Fruit fly (Drosophila melanogaster) whole organism, embryonic: Measurements from ENCODE around the gene mRpS11.

ENCODE experiments used
- Abd-B ChIP-seq: fragments of 200-800 bp; sonication (Bioruptor generic); optimal IDR thresholded peaks from 2 replicates; lab custom pipeline; 2018; ENCODE audit warnings: missing biosample characterization, mild to moderate bottlenecking, missing genetic modification characterization, moderate library complexity
- CG10321 ChIP-seq: fragments of 200-800 bp; sonication (Bioruptor generic); IDR thresholded peaks from 2 replicates; pipeline ENCODE4 v1.3.6; 2022; ENCODE audit warnings: missing biosample characterization, missing genetic modification characterization
- CG10431 ChIP-seq: fragments of 200-800 bp; sonication (Bioruptor generic); optimal IDR thresholded peaks from 3 replicates; lab custom pipeline; 2018; ENCODE audit warnings: missing biosample characterization, mild to moderate bottlenecking, missing genetic modification characterization
- CG14014 ChIP-seq: fragments of 200-800 bp; sonication (Bioruptor generic); IDR thresholded peaks from 2 replicates; pipeline ENCODE4 v1.3.6; 2022; ENCODE audit warnings: missing biosample characterization, missing genetic modification characterization
- CG15011 ChIP-seq: fragments of 200-800 bp; sonication (Bioruptor generic); optimal IDR thresholded peaks from 3 replicates; lab custom pipeline; 2018; ENCODE audit warnings: missing biosample characterization, mild to moderate bottlenecking, missing genetic modification characterization
- CG17328 ChIP-seq: fragments of 200-800 bp; sonication (Bioruptor generic); IDR thresholded peaks from 2 replicates; pipeline ENCODE4 v1.3.6; 2022; ENCODE audit warnings: missing biosample characterization, missing genetic modification characterization
- CG18599 ChIP-seq: fragments of 200-800 bp; sonication (Bioruptor generic); optimal IDR thresholded peaks from 3 replicates; lab custom pipeline; 2017; ENCODE audit warnings: missing biosample characterization, missing genetic modification characterization, mild to moderate bottlenecking, moderate library complexity, missing genetic modification reagents
- CG3281 ChIP-seq: fragments of 200-800 bp; sonication (Bioruptor generic); optimal IDR thresholded peaks from 3 replicates; lab custom pipeline; 2017; ENCODE audit warnings: missing biosample characterization, mild to moderate bottlenecking, missing genetic modification characterization
- CG3847 ChIP-seq: fragments of 200-800 bp; sonication (Bioruptor generic); IDR thresholded peaks from 2 replicates; pipeline ENCODE4 v1.3.6; 2022; ENCODE audit warnings: missing biosample characterization, missing genetic modification characterization
- CG4328 ChIP-seq: fragments of 200-800 bp; sonication (Bioruptor generic); optimal IDR thresholded peaks from 3 replicates; lab custom pipeline; 2017; ENCODE audit warnings: missing biosample characterization, missing genetic modification reagents, missing genetic modification characterization
- CG4424 ChIP-seq: fragments of 200-800 bp; sonication (Bioruptor generic); optimal IDR thresholded peaks from 3 replicates; lab custom pipeline; 2016; ENCODE audit warnings: missing biosample characterization, missing genetic modification characterization
- CG6791 ChIP-seq: fragments of 200-800 bp; sonication (Bioruptor generic); IDR thresholded peaks from 3 replicates; pipeline ENCODE4 v1.3.6; 2022; ENCODE audit warnings: missing biosample characterization, missing genetic modification characterization; ENCODE audit not compliant: partially characterized antibody
- CG7963 ChIP-seq: fragments of 200-800 bp; sonication (Bioruptor generic); IDR thresholded peaks from 3 replicates; pipeline ENCODE4 v1.3.6; 2022; ENCODE audit warnings: missing biosample characterization, missing genetic modification characterization; ENCODE audit not compliant: partially characterized antibody
- CG8359 ChIP-seq: fragments of 200-800 bp; sonication (Bioruptor generic); optimal IDR thresholded peaks from 2 replicates; lab custom pipeline; 2017; ENCODE audit warnings: missing biosample characterization, mild to moderate bottlenecking, missing genetic modification characterization, borderline replicate concordance
- Dad ChIP-seq: fragments of 200-800 bp; sonication (Bioruptor generic); optimal IDR thresholded peaks from 3 replicates; lab custom pipeline; 2016; ENCODE audit warnings: missing biosample characterization, missing genetic modification characterization
- GATAe ChIP-seq: fragments of 200-800 bp; sonication (Bioruptor generic); conservative IDR thresholded peaks from 2 replicates; pipeline ENCODE4 v1.3.6; 2022; ENCODE audit warnings: missing biosample characterization, missing genetic modification characterization
- MBD-R2 ChIP-seq: fragments of 200-800 bp; sonication (Bioruptor generic); IDR thresholded peaks from 2 replicates; pipeline ENCODE4 v1.3.6; 2022; ENCODE audit warnings: missing biosample characterization, missing genetic modification characterization
- Mes4 ChIP-seq: fragments of 200-800 bp; sonication (Bioruptor generic); optimal IDR thresholded peaks from 2 replicates; lab custom pipeline; 2016; ENCODE audit warnings: missing biosample characterization, missing genetic modification characterization
- Myb ChIP-seq: fragments of 200-800 bp; sonication (Bioruptor generic); optimal IDR thresholded peaks from 2 replicates; lab custom pipeline; 2016; ENCODE audit warnings: missing biosample characterization, missing genetic modification characterization
- NK7.1 ChIP-seq: fragments of 200-800 bp; sonication (Bioruptor generic); optimal IDR thresholded peaks from 3 replicates; lab custom pipeline; 2016; ENCODE audit warnings: missing biosample characterization, missing genetic modification characterization
- Neu2 ChIP-seq: fragments of 200-800 bp; sonication (Bioruptor generic); optimal IDR thresholded peaks from 3 replicates; lab custom pipeline; 2016; ENCODE audit warnings: missing biosample characterization, missing genetic modification characterization, borderline replicate concordance
- Nf-YB ChIP-seq: fragments of 200-800 bp; sonication (Bioruptor generic); optimal IDR thresholded peaks from 3 replicates; lab custom pipeline; 2019; ENCODE audit warnings: missing biosample characterization, mild to moderate bottlenecking, missing genetic modification characterization, moderate library complexity
- NfI ChIP-seq: fragments of 200-800 bp; sonication (Bioruptor generic); optimal IDR thresholded peaks from 3 replicates; lab custom pipeline; 2018; ENCODE audit warnings: missing biosample characterization, mild to moderate bottlenecking, missing genetic modification characterization, moderate library complexity
- Opbp ChIP-seq: fragments of 200-800 bp; sonication (Bioruptor generic); IDR thresholded peaks from 3 replicates; pipeline ENCODE4 v1.3.6; 2022; ENCODE audit warnings: missing biosample characterization, missing genetic modification characterization; ENCODE audit not compliant: partially characterized antibody
- Rx ChIP-seq: fragments of 200-800 bp; sonication (Bioruptor generic); IDR thresholded peaks from 2 replicates; pipeline ENCODE4 v1.3.6; 2022; ENCODE audit warnings: missing biosample characterization, missing genetic modification characterization
- Trl ChIP-seq, 3 experiments: fragments of >200 bp in 2 of 3; fragments of 200-800 bp in 1 of 3; sonication (Bioruptor generic) in 1 of 3; optimal IDR thresholded peaks; 2 replicates in 1 of 3; 3 replicates in 2 of 3; lab custom pipeline; 2016 to 2017; ENCODE audit warnings: missing biosample characterization in 1 of 3, missing genetic modification characterization in 1 of 3
- Vsx1 ChIP-seq: fragments of 200-800 bp; sonication (Bioruptor generic); optimal IDR thresholded peaks from 2 replicates; lab custom pipeline; 2017; ENCODE audit warnings: missing biosample characterization, mild to moderate bottlenecking, missing genetic modification characterization, missing genetic modification reagents
- YL-1 ChIP-seq: fragments of 200-800 bp; sonication (Bioruptor generic); optimal IDR thresholded peaks from 3 replicates; lab custom pipeline; 2017; ENCODE audit warnings: missing biosample characterization, mild to moderate bottlenecking, missing genetic modification characterization
- abd-A ChIP-seq: fragments of 200-800 bp; sonication (Bioruptor generic); optimal IDR thresholded peaks from 3 replicates; lab custom pipeline; 2019; ENCODE audit warnings: missing biosample characterization, mild to moderate bottlenecking, missing genetic modification characterization, moderate library complexity
- cas ChIP-seq: fragments of 200-800 bp; sonication (Bioruptor generic); IDR thresholded peaks from 2 replicates; pipeline ENCODE4 v1.3.6; 2022; ENCODE audit warnings: missing biosample characterization, missing genetic modification characterization
- da ChIP-seq: fragments of 200-800 bp; sonication (Bioruptor generic); optimal IDR thresholded peaks from 2 replicates; lab custom pipeline; 2016; ENCODE audit warnings: missing biosample characterization, missing genetic modification characterization
- emc ChIP-seq: fragments of 200-800 bp; sonication (Bioruptor generic); optimal IDR thresholded peaks from 2 replicates; lab custom pipeline; 2016; ENCODE audit warnings: missing biosample characterization, missing genetic modification characterization
- eve ChIP-seq, 2 experiments: fragments of >200 bp; optimal IDR thresholded peaks; 2 replicates each; lab custom pipeline; 2017; ENCODE audit warnings: missing biosample characterization in 2 of 2, missing genetic modification characterization in 2 of 2
- gem ChIP-seq: fragments of 200-800 bp; sonication (Bioruptor generic); optimal IDR thresholded peaks from 2 replicates; lab custom pipeline; 2019; ENCODE audit warnings: missing biosample characterization, mild to moderate bottlenecking, missing genetic modification characterization, moderate library complexity
- gsb-n ChIP-seq: fragments of 200-800 bp; sonication (Bioruptor generic); optimal IDR thresholded peaks from 3 replicates; lab custom pipeline; 2018; ENCODE audit warnings: missing biosample characterization, mild to moderate bottlenecking, missing genetic modification characterization
- hb ChIP-seq: fragments of 200-800 bp; sonication (Bioruptor generic); IDR thresholded peaks from 3 replicates; pipeline ENCODE4 v1.3.6; 2022; ENCODE audit warnings: missing biosample characterization, missing genetic modification characterization; ENCODE audit not compliant: partially characterized antibody
- insv ChIP-seq, 2 experiments: fragments of 200-800 bp; sonication (Bioruptor generic); optimal IDR thresholded peaks; 3 replicates each; lab custom pipeline; 2016 to 2018; ENCODE audit warnings: missing biosample characterization in 2 of 2, missing genetic modification characterization in 2 of 2
- kay ChIP-seq: fragments of 200-800 bp; sonication (Bioruptor generic); optimal IDR thresholded peaks from 2 replicates; lab custom pipeline; 2016; ENCODE audit warnings: missing biosample characterization, missing genetic modification characterization
- lbe ChIP-seq: fragments of 200-800 bp; sonication (Bioruptor generic); optimal IDR thresholded peaks from 2 replicates; lab custom pipeline; 2016; ENCODE audit warnings: missing biosample characterization, mild to moderate bottlenecking, missing genetic modification characterization
- onecut ChIP-seq: fragments of 200-800 bp; sonication (Bioruptor generic); IDR thresholded peaks from 2 replicates; pipeline ENCODE4 v1.3.6; 2022; ENCODE audit warnings: missing biosample characterization, missing genetic modification characterization
- prd ChIP-seq, 3 experiments: fragments of >200 bp in 2 of 3; fragments of 200-800 bp in 1 of 3; sonication (Bioruptor generic) in 1 of 3; optimal IDR thresholded peaks in 2 of 3; IDR thresholded peaks in 1 of 3; 2 replicates in 2 of 3; 3 replicates in 1 of 3; pipeline versions ENCODE4 v1.3.6 to Lab custom; 2017 to 2022; ENCODE audit warnings: missing biosample characterization in 1 of 3, missing genetic modification characterization in 1 of 3
- pzg ChIP-seq: fragments of 200-800 bp; sonication (Bioruptor generic); optimal IDR thresholded peaks from 3 replicates; lab custom pipeline; 2018; ENCODE audit warnings: missing biosample characterization, mild to moderate bottlenecking, missing genetic modification characterization, moderate library complexity
- repo ChIP-seq: fragments of 200-800 bp; sonication (Bioruptor generic); optimal IDR thresholded peaks from 2 replicates; lab custom pipeline; 2016; ENCODE audit warnings: missing biosample characterization, missing genetic modification characterization
- salm ChIP-seq: fragments of 200-800 bp; sonication (Bioruptor generic); optimal IDR thresholded peaks from 2 replicates; lab custom pipeline; 2018; ENCODE audit warnings: missing biosample characterization, mild to moderate bottlenecking, missing genetic modification characterization
- sob ChIP-seq: fragments of 200-800 bp; sonication (Bioruptor generic); IDR thresholded peaks from 2 replicates; pipeline ENCODE4 v1.3.6; 2022; ENCODE audit warnings: missing biosample characterization, missing genetic modification characterization
- tll ChIP-seq, 2 experiments: fragments of 200-800 bp in 1 of 2; fragments of >200 bp in 1 of 2; sonication (Bioruptor generic) in 1 of 2; optimal IDR thresholded peaks; 2 replicates each; lab custom pipeline; 2017 to 2019; ENCODE audit warnings: missing biosample characterization in 2 of 2, missing genetic modification characterization in 2 of 2, mild to moderate bottlenecking in 1 of 2, moderate library complexity in 1 of 2
- tna ChIP-seq: fragments of 200-800 bp; sonication (Bioruptor generic); IDR thresholded peaks from 2 replicates; pipeline ENCODE4 v1.3.6; 2022; ENCODE audit warnings: missing biosample characterization, missing genetic modification characterization; ENCODE audit not compliant: partially characterized antibody

Gene mRpS11

dm6 chr3R:17065018-17065784 is 7.3 kb upstream of the mRpS11 start (continued):
- TF ChIP-seq CG10431 (GFP tag; lab: Kevin White, UChicago): peak; percentile 83
- peak; percentile 83 for TF ChIP-seq Abd-B (GFP tag; lab: Kevin White, UChicago)
- TF ChIP-seq emc (GFP tag; lab: Kevin White, UChicago): peak; percentile 71
- TF ChIP-seq CG4424 (GFP tag; lab: Kevin White, UChicago): peak; percentile 91
- TF ChIP-seq CG18599 (GFP tag; lab: Kevin White, UChicago): peak; percentile 96
- TF ChIP-seq CG10321: peak; percentile 59
- TF ChIP-seq CG3281 (GFP tag; lab: Kevin White, UChicago): peak; percentile 94
- peak; percentile 96 for TF ChIP-seq Dad (GFP tag; lab: Kevin White, UChicago)
- peak; percentile 82 for TF ChIP-seq Rx (GFP tag; lab: Robert Waterston, UW)
- peak; percentile 68 for TF ChIP-seq YL-1 (GFP tag; lab: Kevin White, UChicago)
- TF ChIP-seq hb (GFP tag; lab: Robert Waterston, UW): no peak
- peak; percentile 71 to 96 for TF ChIP-seq Trl (optimal IDR thresholded peaks at IDR 0.05; lab: Kevin White, UChicago)
- peak; percentile 89 for TF ChIP-seq Trl (GFP tag; optimal IDR thresholded peaks at IDR 0.05; lab: Kevin White, UChicago)
- peak; percentile 79 for TF ChIP-seq CG17328 (GFP tag; lab: Robert Waterston, UW)
- TF ChIP-seq CG6791: no peak
- TF ChIP-seq salm (tag; lab: Kevin White, UChicago): peak; percentile 93
- TF ChIP-seq sob (GFP tag; lab: Robert Waterston, UW): peak; percentile 83
- peak; percentile 93 for TF ChIP-seq NfI (GFP tag; lab: Kevin White, UChicago)
- TF ChIP-seq CG3847 (GFP tag; lab: Robert Waterston, UW): peak; percentile 85
- peak; percentile 80 for TF ChIP-seq CG8359 (GFP tag; lab: Kevin White, UChicago)
- 0 out of 3 replicates have a peak, but pooled peaks have one; percentile 37 for TF ChIP-seq Opbp
- peak; percentile 77 for TF ChIP-seq onecut (GFP tag; lab: Robert Waterston, UW)
- TF ChIP-seq GATAe (GFP tag; lab: Robert Waterston, UW): peak; percentile 71
- TF ChIP-seq NK7.1 (GFP tag; lab: Kevin White, UChicago): peak; percentile 85
- TF ChIP-seq CG14014 (GFP tag; lab: Robert Waterston, UW): peak; percentile 72
- TF ChIP-seq CG15011 (GFP tag; lab: Kevin White, UChicago): peak; percentile 88
- peak; percentile 40 to 58 for TF ChIP-seq insv (GFP tag; optimal IDR thresholded peaks at IDR 0.05; lab: Kevin White, UChicago)
- TF ChIP-seq Nf-YB: peak; percentile 83
- peak; percentile 90 for TF ChIP-seq gsb-n (tag; lab: Kevin White, UChicago)
- peak; percentile 81 for TF ChIP-seq kay (GFP tag; lab: Kevin White, UChicago)
- TF ChIP-seq eve (GFP tag; optimal IDR thresholded peaks at IDR 0.05; lab: Kevin White, UChicago): peak in 1 of 2 experiments; percentile 96
- peak; percentile 50; the same call in 1 of the 2 replicates for TF ChIP-seq MBD-R2
- peak; percentile 55; the same call in 1 of the 2 replicates for TF ChIP-seq cas (GFP tag; lab: Robert Waterston, UW)
- no peak for TF ChIP-seq CG7963 (GFP tag; lab: Robert Waterston, UW)
- no peak for TF ChIP-seq tll (GFP tag; optimal IDR thresholded peaks at IDR 0.05; lab: Kevin White, UChicago)
- TF ChIP-seq abd-A (tag; lab: Kevin White, UChicago): peak; percentile 96
- TF ChIP-seq Mes4 (GFP tag; lab: Kevin White, UChicago): peak; percentile 80
- peak; percentile 56 for TF ChIP-seq Neu2 (GFP tag; lab: Kevin White, UChicago)
- TF ChIP-seq lbe (GFP tag; lab: Kevin White, UChicago): peak; percentile 96
- peak; percentile 76 for TF ChIP-seq Myb (GFP tag; lab: Kevin White, UChicago)
- peak; percentile 12 for TF ChIP-seq pzg (GFP tag; lab: Kevin White, UChicago)
- peak; percentile 83 for TF ChIP-seq da
- TF ChIP-seq gem (tag; lab: Kevin White, UChicago): peak; percentile 98
- TF ChIP-seq Vsx1 (GFP tag; lab: Kevin White, UChicago): peak; percentile 85
- no peak for TF ChIP-seq prd (optimal IDR thresholded peaks at IDR 0.05; lab: Kevin White, UChicago)
- TF ChIP-seq prd (GFP tag; IDR thresholded peaks at IDR 0.05; lab: Robert Waterston, UW): peak; percentile 92
- peak; percentile 86 for TF ChIP-seq CG4328 (GFP tag; lab: Kevin White, UChicago)
- TF ChIP-seq tna (GFP tag; lab: Robert Waterston, UW): no peak
- peak; percentile 57 for TF ChIP-seq repo (GFP tag; lab: Kevin White, UChicago)
